Fruit fly (Drosophila melanogaster) whole organism, wandering third instar larva: ENCODE data around the gene Ttc19.
A peak's percentile ranks its signal among the peaks of the same experiment; 100 is the strongest.

ENCODE experiments used
- Abd-B ChIP-seq: fragments of >200 bp; optimal IDR thresholded peaks from 2 replicates; lab custom pipeline; 2017; ENCODE audit warnings: missing biosample characterization, missing genetic modification characterization
- CG32264 ChIP-seq: fragments of 200-800 bp; sonication (Bioruptor generic); optimal IDR thresholded peaks from 2 replicates; lab custom pipeline; 2016; ENCODE audit warnings: missing biosample characterization, missing genetic modification characterization
- CG9705 ChIP-seq: fragments of 200-800 bp; sonication (Bioruptor generic); optimal IDR thresholded peaks from 2 replicates; lab custom pipeline; 2018; ENCODE audit warnings: missing biosample characterization, mild to moderate bottlenecking, missing genetic modification characterization
- CrebA ChIP-seq: fragments of 200-800 bp; sonication (Bioruptor generic); optimal IDR thresholded peaks from 2 replicates; lab custom pipeline; 2016; ENCODE audit warnings: missing biosample characterization, mild to moderate bottlenecking, missing genetic modification characterization, borderline replicate concordance
- Dfd ChIP-seq: fragments of >200 bp; optimal IDR thresholded peaks from 2 replicates; lab custom pipeline; 2017; ENCODE audit warnings: missing biosample characterization, missing genetic modification characterization
- Dif ChIP-seq: fragments of 200-275, 200-300 bp; sonication (Bioruptor generic); optimal IDR thresholded peaks from 2 replicates; lab custom pipeline; 2018; ENCODE audit warnings: missing biosample characterization, missing genetic modification characterization; ENCODE audit not compliant: partially characterized antibody
- HLH106 ChIP-seq: fragments of 200-800 bp; optimal IDR thresholded peaks from 3 replicates; lab custom pipeline; 2019; ENCODE audit warnings: missing biosample characterization, mild to moderate bottlenecking, missing genetic modification characterization, moderate library complexity
- Hr78 ChIP-seq: fragments of >200 bp; optimal IDR thresholded peaks from 2 replicates; lab custom pipeline; 2017; ENCODE audit warnings: missing biosample characterization, missing genetic modification characterization
- Hr83 ChIP-seq: fragments of 200-300 bp; sonication (Bioruptor generic); optimal IDR thresholded peaks from 2 replicates; lab custom pipeline; 2016; ENCODE audit warnings: missing biosample characterization, mild to moderate bottlenecking, missing genetic modification characterization, moderate library complexity; ENCODE audit not compliant: poor library complexity, severe bottlenecking
- Jra ChIP-seq: sonication (Bioruptor generic); optimal IDR thresholded peaks from 2 replicates; lab custom pipeline; 2016; ENCODE audit warnings: missing biosample characterization, missing genetic modification characterization
- Mio ChIP-seq: sonication (Bioruptor generic); optimal IDR thresholded peaks from 2 replicates; lab custom pipeline; 2016; ENCODE audit warnings: missing biosample characterization, missing genetic modification characterization
- Myc ChIP-seq: fragments of >200 bp; optimal IDR thresholded peaks from 2 replicates; lab custom pipeline; 2017
- Sp1 ChIP-seq: fragments of 200-800 bp; sonication (Bioruptor generic); optimal IDR thresholded peaks from 3 replicates; lab custom pipeline; 2019; ENCODE audit warnings: missing biosample characterization, mild to moderate bottlenecking, missing genetic modification characterization, moderate library complexity
- Vsx2 ChIP-seq: fragments of 200-300, 225-300 bp; sonication (Bioruptor generic); optimal IDR thresholded peaks from 2 replicates; lab custom pipeline; 2018; ENCODE audit warnings: missing biosample characterization, missing genetic modification characterization; ENCODE audit not compliant: partially characterized antibody
- br ChIP-seq: fragments of 200-800 bp; sonication (Bioruptor generic); optimal IDR thresholded peaks from 2 replicates; lab custom pipeline; 2016; ENCODE audit warnings: missing biosample characterization, missing genetic modification characterization
- brk ChIP-seq: fragments of 200-800 bp; sonication (Bioruptor generic); optimal IDR thresholded peaks from 2 replicates; lab custom pipeline; 2016; ENCODE audit warnings: missing biosample characterization, mild to moderate bottlenecking, missing genetic modification characterization
- dl ChIP-seq, 2 experiments: fragments of 175-275, 200-275 bp in 1 of 2; fragments of 200-275 bp in 1 of 2; sonication (Bioruptor generic); optimal IDR thresholded peaks; lab custom pipeline; 2018; ENCODE audit warnings: mild to moderate bottlenecking in 2 of 2, missing biosample characterization in 2 of 2, missing genetic modification characterization in 2 of 2, moderate library complexity in 2 of 2; ENCODE audit not compliant: partially characterized antibody in 2 of 2, insufficient read depth in 1 of 2
- dmrt93B ChIP-seq: fragments of 200-800 bp; sonication (Bioruptor generic); optimal IDR thresholded peaks from 2 replicates; lab custom pipeline; 2018; ENCODE audit warnings: missing biosample characterization, mild to moderate bottlenecking, missing genetic modification characterization
- dsf ChIP-seq: sonication (Bioruptor generic); optimal IDR thresholded peaks from 2 replicates; lab custom pipeline; 2016; ENCODE audit warnings: missing biosample characterization, missing genetic modification characterization, borderline replicate concordance
- foxo ChIP-seq, 2 experiments: fragments of 200-800 bp; sonication (Bioruptor generic); optimal IDR thresholded peaks; 2 replicates in 1 of 2; 3 replicates in 1 of 2; lab custom pipeline; 2016 to 2017; ENCODE audit warnings: missing biosample characterization in 2 of 2, missing genetic modification characterization in 2 of 2
- fru ChIP-seq: fragments of 200-800 bp; sonication (Bioruptor generic); optimal IDR thresholded peaks from 3 replicates; lab custom pipeline; 2016; ENCODE audit warnings: missing biosample characterization, mild to moderate bottlenecking, missing genetic modification characterization
- h ChIP-seq: fragments of 200-800 bp; sonication (Bioruptor generic); optimal IDR thresholded peaks from 3 replicates; lab custom pipeline; 2016; ENCODE audit warnings: missing biosample characterization, mild to moderate bottlenecking, missing genetic modification characterization
- jim ChIP-seq: fragments of 175-275, 200-325 bp; sonication (Bioruptor generic); optimal IDR thresholded peaks from 2 replicates; lab custom pipeline; 2016; ENCODE audit warnings: missing biosample characterization, mild to moderate bottlenecking, missing genetic modification characterization
- lola ChIP-seq: fragments of >200 bp; optimal IDR thresholded peaks from 2 replicates; lab custom pipeline; 2017; ENCODE audit warnings: missing biosample characterization, missing genetic modification characterization
- pan ChIP-seq: fragments of >200 bp; optimal IDR thresholded peaks from 2 replicates; lab custom pipeline; 2017
- rgr ChIP-seq: fragments of 200-800 bp; sonication (Bioruptor generic); optimal IDR thresholded peaks from 3 replicates; lab custom pipeline; 2016; ENCODE audit warnings: missing biosample characterization, mild to moderate bottlenecking, missing genetic modification characterization
- sage ChIP-seq: fragments of 200-800 bp; sonication (Bioruptor generic); optimal IDR thresholded peaks from 2 replicates; lab custom pipeline; 2016; ENCODE audit warnings: missing biosample characterization, mild to moderate bottlenecking, missing genetic modification characterization
- sv ChIP-seq: fragments of 200-800 bp; sonication (Bioruptor generic); optimal IDR thresholded peaks from 3 replicates; lab custom pipeline; 2016; ENCODE audit warnings: missing biosample characterization, missing genetic modification characterization
- tai ChIP-seq: sonication (Bioruptor generic); optimal IDR thresholded peaks from 2 replicates; lab custom pipeline; 2016; ENCODE audit warnings: missing biosample characterization, missing genetic modification characterization
- usp ChIP-seq: fragments of >200 bp; optimal IDR thresholded peaks from 2 replicates; lab custom pipeline; 2017; ENCODE audit warnings: missing biosample characterization, missing genetic modification characterization
- woc ChIP-seq: sonication (Bioruptor generic); optimal IDR thresholded peaks from 2 replicates; lab custom pipeline; 2016; ENCODE audit warnings: missing biosample characterization, mild to moderate bottlenecking, missing genetic modification characterization

Gene Ttc19

DNA sequence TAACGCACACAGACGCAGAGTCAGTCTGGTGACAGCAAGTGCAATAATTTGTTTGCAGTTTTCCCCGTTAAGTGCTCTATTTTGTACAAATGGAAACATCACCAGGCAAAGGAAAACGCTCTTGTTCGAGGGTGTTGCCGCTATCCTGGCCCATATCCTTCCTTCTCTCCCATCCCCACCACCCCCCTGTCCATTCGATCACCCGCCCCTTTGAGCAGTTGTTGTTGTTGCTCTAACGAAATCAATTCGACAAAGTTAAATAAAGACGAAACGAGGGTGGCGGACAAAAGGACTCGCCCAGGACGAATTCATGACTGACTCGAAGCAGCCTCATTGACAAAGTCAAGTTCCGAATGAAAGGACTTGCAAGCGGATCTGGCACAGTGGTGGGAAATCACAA is 44.4 kb upstream of the Ttc19 start:
- TF ChIP-seq sv (GFP tag; lab: Kevin White, UChicago): no peak

DNA sequence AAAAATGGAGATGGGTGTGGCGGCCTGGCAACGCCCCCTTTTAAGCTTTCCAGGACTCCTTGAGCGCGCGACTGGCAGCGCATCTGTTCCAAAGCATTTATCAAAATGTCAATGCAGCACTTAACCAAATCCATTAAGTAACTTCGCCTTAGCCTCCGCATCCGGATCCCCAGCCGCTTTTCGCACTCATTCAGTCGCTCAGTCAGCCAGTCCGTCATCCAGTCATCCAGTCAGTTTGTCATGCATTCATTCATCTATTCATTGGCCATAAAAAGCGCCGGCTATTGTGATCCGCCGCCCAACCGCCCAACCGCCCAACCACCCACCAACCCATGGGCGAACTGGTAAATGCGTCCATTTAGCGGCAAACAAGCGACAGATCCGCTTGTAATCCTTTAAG is 43.9 kb upstream of the Ttc19 start:
- TF ChIP-seq tai: no peak
- TF ChIP-seq CG9705 (GFP tag; lab: Kevin White, UChicago): no peak
- TF ChIP-seq Mio (GFP tag; lab: Kevin White, UChicago): no peak
- no peak for TF ChIP-seq dsf (GFP tag; lab: Kevin White, UChicago)
- no peak for TF ChIP-seq lola (GFP tag; lab: Kevin White, UChicago)
- TF ChIP-seq jim (GFP tag; lab: Kevin White, UChicago): no peak
- TF ChIP-seq Sp1 (GFP tag; lab: Kevin White, UChicago): no peak
- no peak for TF ChIP-seq Myc (lab: Kevin White, UChicago)
- TF ChIP-seq CG32264 (GFP tag; lab: Kevin White, UChicago): no peak
- TF ChIP-seq CrebA (GFP tag; lab: Kevin White, UChicago): no peak
- no peak for TF ChIP-seq pan (lab: Kevin White, UChicago)
- no peak for TF ChIP-seq Jra (GFP tag; lab: Kevin White, UChicago)
- TF ChIP-seq rgr (GFP tag; lab: Kevin White, UChicago): no peak

DNA sequence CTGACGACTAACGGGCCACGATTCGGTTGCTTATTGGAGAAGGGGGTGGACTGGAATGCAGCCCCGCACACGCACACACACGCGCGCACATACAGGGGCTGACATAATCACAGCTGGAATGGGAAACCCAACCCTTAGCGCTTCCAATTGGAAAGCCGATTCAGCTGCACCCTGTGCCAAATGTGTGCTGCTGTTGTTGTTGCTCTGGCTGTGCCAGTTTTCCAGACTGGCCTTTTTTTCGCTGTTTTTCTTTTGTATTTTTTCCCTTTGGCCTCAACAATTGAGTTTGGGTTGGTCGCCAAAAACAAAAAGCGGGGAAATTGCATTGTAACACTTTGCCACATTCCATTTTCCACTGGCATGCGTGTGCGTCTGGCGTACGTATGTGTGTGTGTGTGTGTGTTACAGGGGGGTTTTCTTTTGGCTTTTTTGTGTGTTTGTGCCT is 38.4 kb upstream of the Ttc19 start:
- TF ChIP-seq Mio (GFP tag; lab: Kevin White, UChicago) (no peak), Dfd (GFP tag; lab: Kevin White, UChicago) (peak; percentile 60)

DNA sequence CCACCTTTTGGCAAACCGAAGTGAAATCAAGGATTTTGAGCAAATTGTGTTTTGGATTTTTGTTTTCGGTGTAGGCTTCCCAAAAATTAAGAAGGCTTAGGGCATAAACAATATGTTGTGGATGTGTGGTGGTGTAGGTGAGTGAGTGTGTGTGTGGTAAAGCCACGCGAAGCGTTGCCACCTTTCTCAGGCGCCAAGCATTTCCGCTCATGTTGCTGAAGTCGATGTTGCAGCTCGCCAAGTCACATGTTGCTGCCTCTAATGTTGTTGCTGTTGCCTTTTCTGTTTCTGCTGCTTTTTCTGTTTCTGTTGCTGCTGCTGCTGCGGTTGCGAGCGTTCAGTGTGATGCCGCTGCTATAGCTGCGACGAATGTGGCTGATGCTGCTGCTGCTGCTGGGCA is 34.8 kb upstream of the Ttc19 start:
- TF ChIP-seq dmrt93B (GFP tag; lab: Kevin White, UChicago): no peak
- TF ChIP-seq, all 38 proteins: peak for 0

DNA sequence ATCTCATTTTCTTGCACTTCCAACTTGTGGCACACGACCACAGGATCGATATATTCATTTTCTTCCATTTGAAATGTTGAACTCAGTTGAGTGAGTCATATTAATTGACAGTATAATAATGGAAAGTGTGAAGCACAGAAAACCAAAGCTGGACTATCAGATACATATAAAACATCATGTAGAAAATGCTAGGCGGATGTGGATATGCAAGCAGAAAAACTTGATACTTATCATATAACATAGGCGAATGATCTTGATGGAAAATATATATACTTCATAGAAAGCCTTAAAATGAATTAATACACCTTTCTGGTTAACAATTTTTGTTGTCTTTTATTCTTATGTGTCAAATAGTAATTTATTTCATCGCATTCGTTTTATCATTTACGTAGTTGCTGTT is 34.0 kb upstream of the Ttc19 start, which contains the start of gene CG10700:
CG10700 (minus strand) TSS at position 101 of the 400 bp plus-strand sequence.
- no peak for TF ChIP-seq Abd-B
- TF ChIP-seq Vsx2 (GFP tag; lab: Kevin White, UChicago): no peak
- TF ChIP-seq HLH106 (tag; lab: Kevin White, UChicago): no peak
- TF ChIP-seq sage (GFP tag; lab: Kevin White, UChicago): no peak
- TF ChIP-seq Myc (lab: Kevin White, UChicago): no peak
- TF ChIP-seq Hr83 (GFP tag; lab: Kevin White, UChicago): no peak
- TF ChIP-seq jim (GFP tag; lab: Kevin White, UChicago): no peak
- no peak for TF ChIP-seq woc
- TF ChIP-seq CG32264 (GFP tag; lab: Kevin White, UChicago): no peak
- no peak for TF ChIP-seq lola (GFP tag; lab: Kevin White, UChicago)
- no peak for TF ChIP-seq CrebA (GFP tag; lab: Kevin White, UChicago)
- TF ChIP-seq dsf (GFP tag; lab: Kevin White, UChicago): no peak
- TF ChIP-seq fru (GFP tag; lab: Kevin White, UChicago): no peak
- no peak for TF ChIP-seq dl (GFP tag; optimal IDR thresholded peaks at IDR 0.05; lab: Kevin White, UChicago; ENCODE audit: insufficient read depth in 1 of 2, partially characterized antibody in 2 of 2)
- TF ChIP-seq Hr78: no peak
- TF ChIP-seq Dif (GFP tag; lab: Kevin White, UChicago): no peak
- no peak for TF ChIP-seq CG9705 (GFP tag; lab: Kevin White, UChicago)
- no peak for TF ChIP-seq brk (GFP tag; lab: Kevin White, UChicago)
- no peak for TF ChIP-seq pan (lab: Kevin White, UChicago)
- no peak for TF ChIP-seq br (GFP tag; lab: Kevin White, UChicago)

DNA sequence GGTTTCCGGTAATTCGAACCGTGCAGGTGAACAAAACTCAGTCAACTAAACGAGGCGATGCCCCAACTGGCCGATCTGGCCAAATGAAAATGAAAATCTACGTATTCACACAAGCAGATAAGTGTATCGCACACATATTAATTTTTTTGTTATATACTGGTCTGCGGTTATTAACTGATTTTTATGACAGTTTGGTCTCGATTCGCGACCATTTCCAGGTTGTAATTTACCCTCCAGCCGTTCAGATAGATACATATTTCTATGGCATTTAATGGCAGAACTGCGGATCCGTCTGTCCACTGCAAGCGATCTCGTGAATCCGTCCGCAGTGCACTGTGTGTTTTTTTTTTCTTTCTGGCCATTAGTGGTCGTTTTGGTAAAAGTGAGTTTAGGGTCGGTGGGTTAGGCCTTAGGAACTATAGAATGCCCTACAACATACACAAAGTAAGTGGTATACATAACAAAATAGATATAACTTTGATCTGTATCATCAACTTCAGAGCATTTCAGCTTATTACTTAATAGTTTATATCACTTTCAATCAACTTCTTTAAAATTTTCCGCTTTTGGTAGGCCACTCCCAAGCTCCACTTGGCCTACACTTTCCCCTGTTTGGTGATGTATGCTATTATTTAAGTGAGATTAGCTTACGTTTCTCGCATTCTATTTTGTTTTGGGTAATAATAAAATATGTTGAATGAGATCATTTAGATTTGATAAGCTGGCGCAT is 29.3 kb upstream of the Ttc19 start, which contains the start of gene CG17572:
CG17572 (minus strand) TSS at position 51 of the 730 bp plus-strand sequence.
- no peak for TF ChIP-seq h
- TF ChIP-seq pan (lab: Kevin White, UChicago): no peak
- TF ChIP-seq dl (GFP tag; optimal IDR thresholded peaks at IDR 0.05; lab: Kevin White, UChicago; ENCODE audit: insufficient read depth in 1 of 2, partially characterized antibody in 2 of 2): no peak
- no peak for TF ChIP-seq sage (GFP tag; lab: Kevin White, UChicago)
- TF ChIP-seq Sp1 (GFP tag; lab: Kevin White, UChicago): no peak
- no peak for TF ChIP-seq usp (GFP tag; lab: Kevin White, UChicago)
- no peak for TF ChIP-seq Mio (GFP tag; lab: Kevin White, UChicago)
- TF ChIP-seq foxo (GFP tag; optimal IDR thresholded peaks at IDR 0.05; lab: Kevin White, UChicago): no peak
- TF ChIP-seq tai: no peak
- no peak for TF ChIP-seq Vsx2 (GFP tag; lab: Kevin White, UChicago)
- TF ChIP-seq brk (GFP tag; lab: Kevin White, UChicago): no peak
- TF ChIP-seq lola (GFP tag; lab: Kevin White, UChicago): no peak
- TF ChIP-seq, all 38 proteins: peak for 0
